Worm (Caenorhabditis elegans): Measurements from ENCODE around the gene catp-5.

The catp-5 gene

DNA sequence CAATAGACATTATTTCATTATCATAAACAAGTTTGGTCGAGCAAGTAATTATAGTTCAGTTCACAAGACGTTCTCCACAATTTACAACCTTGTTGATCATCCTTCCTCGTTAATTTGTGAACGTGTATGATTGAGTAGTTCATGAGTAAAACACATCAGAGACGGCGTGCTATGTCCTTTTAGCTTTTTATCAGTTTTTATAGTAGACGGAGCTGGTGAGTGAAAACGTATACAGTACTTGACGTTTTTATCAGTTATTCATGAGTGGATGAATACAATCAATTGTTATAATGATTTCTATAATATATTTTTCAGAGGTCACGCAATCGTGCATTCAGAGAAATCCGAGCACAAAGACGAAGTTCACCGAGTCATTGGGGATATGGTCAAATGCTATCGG, 19.8 kb downstream of the catp-5 start (continued):
- TF ChIP-seq F44E2.7 (GFP tag; IDR thresholded peaks at IDR 0.05) (no peak), mdl-1 (tag; optimal IDR thresholded peaks at IDR 0.05) (no peak), hlh-30 (tag; optimal IDR thresholded peaks at IDR 0.05; ENCODE audit: insufficient read depth) (no peak), ceh-62 (tag; optimal IDR thresholded peaks at IDR 0.05) (no peak), aha-1 (tag) (peak; percentile 71), dve-1 (tag; optimal IDR thresholded peaks at IDR 0.05; ENCODE audit: insufficient read depth) (peak; percentile 55), lin-13 (GFP tag; optimal IDR thresholded peaks at IDR 0.05) (no peak), ztf-7 (tag; optimal IDR thresholded peaks at IDR 0.05) (no peak), madf-5 (GFP tag; IDR thresholded peaks at IDR 0.05) (no peak)

ce11 chrX:8078374-8078773, 20.3 kb downstream of the catp-5 start:
- TF ChIP-seq nhr-77 (tag; optimal IDR thresholded peaks at IDR 0.05): no peak
- peak; percentile 13 for TF ChIP-seq dve-1 (tag; optimal IDR thresholded peaks at IDR 0.05; ENCODE audit: insufficient read depth)
- TF ChIP-seq aha-1 (tag): peak; percentile 1
- peak; percentile 54 for TF ChIP-seq nhr-28 (tag; optimal IDR thresholded peaks at IDR 0.05)
- TF ChIP-seq dmd-6 (GFP tag; IDR thresholded peaks at IDR 0.05): peak; percentile 29; the same call in 1 of the 2 replicates
- peak; percentile 24 for TF ChIP-seq pqm-1 (tag; optimal IDR thresholded peaks at IDR 0.05)
- no peak for TF ChIP-seq zip-11 (GFP tag; IDR thresholded peaks at IDR 0.05)
- no peak for TF ChIP-seq nhr-76 (tag; optimal IDR thresholded peaks at IDR 0.05)
- no peak for TF ChIP-seq Y5F2A.4 (GFP tag; optimal IDR thresholded peaks at IDR 0.05)

- TF ChIP-seq dve-1 (tag; optimal IDR thresholded peaks at IDR 0.05; ENCODE audit: insufficient read depth) (peak; percentile 45), lsy-2 (tag; optimal IDR thresholded peaks at IDR 0.05) (no peak), daf-16 (GFP tag; optimal IDR thresholded peaks at IDR 0.05) (no peak), daf-16 (tag; optimal IDR thresholded peaks at IDR 0.05) (peak; percentile 30), T26A8.4 (GFP tag; IDR thresholded peaks at IDR 0.05) (no peak), hlh-11 (tag; optimal IDR thresholded peaks at IDR 0.05) (peak; percentile 9)
Observed at ce11 chrX:8077748-8078147, 20.9 kb downstream of the catp-5 start, which contains the start of gene C46F2.1. Gene C46F2.1 (plus strand): TSS chrX:8078048.

DNA sequence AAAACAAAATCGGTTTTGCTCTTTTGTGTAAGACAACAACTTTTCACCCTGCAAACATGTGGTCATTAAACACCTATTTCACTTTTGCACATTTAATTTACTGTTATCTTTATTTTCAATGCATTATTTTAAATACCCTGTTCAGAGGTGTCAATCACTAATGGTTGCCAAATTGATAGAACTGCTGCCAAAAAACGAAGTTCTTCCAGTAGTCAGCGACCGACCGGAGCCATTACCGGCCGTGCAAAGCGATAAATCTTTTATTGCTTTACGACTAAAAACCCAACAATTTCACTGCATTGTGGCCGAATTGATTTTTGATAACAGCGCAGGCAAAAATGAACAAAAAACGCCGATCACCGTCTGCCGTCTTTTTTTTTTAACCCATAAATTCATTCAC, 24.1 kb downstream of the catp-5 start:
- TF ChIP-seq set-16 (GFP tag; IDR thresholded peaks at IDR 0.05): no peak
- no peak for TF ChIP-seq ceh-62 (tag; optimal IDR thresholded peaks at IDR 0.05)
- no peak for TF ChIP-seq nhr-48 (tag; optimal IDR thresholded peaks at IDR 0.05)
- TF ChIP-seq duxl-1 (tag; optimal IDR thresholded peaks at IDR 0.05; ENCODE audit: poor library complexity): no peak
- TF ChIP-seq mdt-29 (GFP tag; IDR thresholded peaks at IDR 0.05): no peak
- no peak for TF ChIP-seq lim-7 (GFP tag; IDR thresholded peaks at IDR 0.05)
- TF ChIP-seq hlh-11 (tag; optimal IDR thresholded peaks at IDR 0.05): peak; percentile 65
- TF ChIP-seq T26A8.4 (GFP tag; IDR thresholded peaks at IDR 0.05): no peak
- no peak for TF ChIP-seq lin-1 (GFP tag; IDR thresholded peaks at IDR 0.05)
- TF ChIP-seq jun-1 (tag; optimal IDR thresholded peaks at IDR 0.05): no peak
- TF ChIP-seq saeg-2 (GFP tag; IDR thresholded peaks at IDR 0.05): no peak
- TF ChIP-seq tra-1 (GFP tag; IDR thresholded peaks at IDR 0.05): peak; percentile 92
- TF ChIP-seq daf-12 (tag; optimal IDR thresholded peaks at IDR 0.05): no peak
- TF ChIP-seq nhr-28 (tag; optimal IDR thresholded peaks at IDR 0.05): peak; percentile 55
- no peak for TF ChIP-seq F37D6.2 (tag; optimal IDR thresholded peaks at IDR 0.05)
- peak; percentile 81 for TF ChIP-seq dmd-6 (GFP tag; IDR thresholded peaks at IDR 0.05)
- TF ChIP-seq php-3 (GFP tag; IDR thresholded peaks at IDR 0.05): peak; percentile 98
- no peak for TF ChIP-seq mep-1 (tag; optimal IDR thresholded peaks at IDR 0.05)
- TF ChIP-seq aha-1 (tag): no peak
- no peak for TF ChIP-seq nhr-77 (tag; optimal IDR thresholded peaks at IDR 0.05)
- no peak for TF ChIP-seq hlh-30 (tag; optimal IDR thresholded peaks at IDR 0.05; ENCODE audit: insufficient read depth)
- TF ChIP-seq daf-16 (GFP tag; optimal IDR thresholded peaks at IDR 0.05): no peak
- TF ChIP-seq daf-16 (tag; optimal IDR thresholded peaks at IDR 0.05): peak; percentile 39
- peak; percentile 72; the same call in 1 of the 2 replicates for TF ChIP-seq ceh-20 (GFP tag; IDR thresholded peaks at IDR 0.05)
- TF ChIP-seq pqm-1 (tag; optimal IDR thresholded peaks at IDR 0.05): peak; percentile 2
- TF ChIP-seq snpc-1.2 (GFP tag; IDR thresholded peaks at IDR 0.05): no peak
- peak; percentile 65 for TF ChIP-seq dve-1 (tag; optimal IDR thresholded peaks at IDR 0.05; ENCODE audit: insufficient read depth)
- TF ChIP-seq nhr-25 (tag; optimal IDR thresholded peaks at IDR 0.05; ENCODE audit: borderline replicate concordance, insufficient read depth): no peak
- TF ChIP-seq daf-19 (GFP tag; conservative IDR thresholded peaks at IDR 0.05): no peak
- no peak for TF ChIP-seq ceh-32 (tag; optimal IDR thresholded peaks at IDR 0.05; ENCODE audit: poor library complexity)

All from whole organism, L4 larva.